Worm (Caenorhabditis elegans): ENCODE measurements around the gene mtp-18.

Gene mtp-18

DNA sequence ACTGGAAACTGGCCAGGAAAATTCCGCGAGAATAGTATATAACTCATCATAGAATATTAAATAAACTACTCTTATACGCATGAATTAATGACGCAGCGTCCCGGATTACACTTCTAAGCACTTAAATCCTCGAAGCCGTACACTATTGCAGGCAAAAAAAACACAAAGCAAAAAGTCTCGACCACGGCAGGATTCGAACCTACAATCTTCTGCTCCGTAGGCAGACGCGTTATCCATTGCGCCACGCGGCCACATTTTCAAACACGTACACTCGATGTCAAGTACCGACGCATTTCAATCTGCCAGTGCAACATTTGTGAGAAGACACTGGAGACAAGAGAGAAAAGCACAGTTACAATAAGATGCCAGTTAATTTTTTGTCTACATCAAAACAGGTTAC is 13.7 kb upstream of the mtp-18 start (continued):
- TF ChIP-seq pqm-1 (tag; optimal IDR thresholded peaks at IDR 0.05): no peak
- no peak for TF ChIP-seq fkh-10 (GFP tag; optimal IDR thresholded peaks at IDR 0.05)
- peak; percentile 13 for TF ChIP-seq F13H6.1 (tag; optimal IDR thresholded peaks at IDR 0.05)
- peak; percentile 35 for TF ChIP-seq hlh-15 (tag; optimal IDR thresholded peaks at IDR 0.05)
- TF ChIP-seq K09A11.1 (tag; optimal IDR thresholded peaks at IDR 0.05; ENCODE audit: insufficient read depth): no peak
- TF ChIP-seq hlh-8 (tag; optimal IDR thresholded peaks at IDR 0.05): no peak
- TF ChIP-seq C38D4.7 (GFP tag; optimal IDR thresholded peaks at IDR 0.05): peak; percentile 50
- peak; percentile 63 for TF ChIP-seq dve-1 (tag; optimal IDR thresholded peaks at IDR 0.05)
- TF ChIP-seq pha-4 (tag; optimal IDR thresholded peaks at IDR 0.05): no peak
- TF ChIP-seq ceh-34 (tag; optimal IDR thresholded peaks at IDR 0.05): peak; percentile 32
- TF ChIP-seq unc-86 (tag; optimal IDR thresholded peaks at IDR 0.05): no peak
- TF ChIP-seq ref-2 (tag; optimal IDR thresholded peaks at IDR 0.05): peak; percentile 42
- no peak for TF ChIP-seq npax-4 (tag; optimal IDR thresholded peaks at IDR 0.05)
- peak; percentile 12 for TF ChIP-seq pat-9 (tag; optimal IDR thresholded peaks at IDR 0.05)
- TF ChIP-seq lin-11 (tag; optimal IDR thresholded peaks at IDR 0.05): peak; percentile 35
- no peak for TF ChIP-seq pag-3 (tag; optimal IDR thresholded peaks at IDR 0.05; ENCODE audit: borderline replicate concordance)

DNA sequence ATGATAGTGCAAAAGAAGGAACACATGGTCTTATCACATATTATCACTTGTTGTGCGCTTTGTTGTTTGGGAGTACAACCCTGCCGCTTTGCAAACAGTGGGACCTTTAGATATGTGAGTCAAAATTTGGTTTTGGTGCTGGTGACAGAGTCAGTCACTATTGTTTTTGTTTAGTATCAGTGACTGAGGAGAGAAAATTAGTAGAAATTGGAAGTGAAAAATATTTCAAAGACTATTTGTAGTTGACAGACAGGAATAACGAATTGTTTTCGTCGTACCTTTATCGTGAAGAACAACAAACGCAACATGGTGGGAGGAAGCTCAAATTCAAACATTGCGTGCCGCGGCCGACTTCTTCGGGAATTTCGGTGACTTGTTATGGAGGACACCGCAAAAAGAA is 10.3 kb upstream of the mtp-18 start, which contains the start of gene lrch-1:
TSS of gene lrch-1 (minus strand) at position 101 of the 400 bp plus-strand sequence.
- TF ChIP-seq elt-2 (tag; optimal IDR thresholded peaks at IDR 0.05) (peak; percentile 29), fax-1 (tag; optimal IDR thresholded peaks at IDR 0.05) (no peak)

DNA sequence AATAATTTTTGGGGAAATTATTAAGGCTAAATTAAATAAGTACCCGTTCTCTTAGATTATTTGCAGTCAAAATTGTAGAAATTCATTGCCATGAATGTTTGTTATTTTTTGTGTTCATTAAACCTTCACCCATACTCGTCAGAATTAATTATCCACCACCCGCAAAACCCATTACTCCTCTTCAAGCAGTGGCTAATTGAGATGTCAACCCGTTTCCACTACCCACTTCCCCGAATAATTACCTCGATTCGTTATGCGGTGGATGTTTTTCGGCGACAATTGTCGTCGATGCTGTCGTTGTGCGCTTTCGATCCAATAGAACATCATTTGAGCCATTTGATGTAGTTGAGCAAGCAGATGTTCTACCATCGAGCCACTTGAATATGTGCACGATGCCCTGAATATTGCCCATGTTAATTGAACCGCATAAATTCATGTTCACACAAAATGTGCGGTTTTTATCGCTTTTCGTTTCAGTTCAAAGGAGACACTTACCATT is 5.2 kb upstream of the mtp-18 start:
- no peak for TF ChIP-seq pqm-1 (tag; optimal IDR thresholded peaks at IDR 0.05)
- TF ChIP-seq ceh-48 (tag; optimal IDR thresholded peaks at IDR 0.05): no peak
- TF ChIP-seq unc-42 (tag; optimal IDR thresholded peaks at IDR 0.05): peak; percentile 77
- TF ChIP-seq ceh-31 (tag; optimal IDR thresholded peaks at IDR 0.05): peak; percentile 33

DNA sequence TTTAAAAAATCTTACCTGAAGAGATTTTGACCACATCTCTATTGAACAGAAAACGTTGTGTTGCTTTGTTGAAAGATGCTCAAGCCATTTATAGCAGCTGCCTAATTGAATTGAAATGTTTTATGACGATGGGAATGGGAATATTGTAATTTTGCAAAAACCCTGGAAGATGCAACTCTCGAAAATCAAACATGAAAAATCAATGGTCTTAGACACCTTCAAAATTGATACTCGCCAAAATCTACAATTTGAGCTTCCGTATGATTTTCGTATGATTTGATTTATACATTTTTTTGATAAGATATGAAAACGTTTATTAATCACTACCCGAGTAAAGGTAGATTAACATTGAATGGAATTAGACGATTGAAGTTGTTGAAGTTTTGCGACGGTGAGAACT is 2.3 kb upstream of the mtp-18 start, which contains the start of gene C14F11.7:
TSS of gene C14F11.7 (minus strand) at position 101 of the 400 bp plus-strand sequence.
- TF ChIP-seq ama-1 (optimal IDR thresholded peaks at IDR 0.05) (no peak), fax-1 (tag; optimal IDR thresholded peaks at IDR 0.05) (no peak), ceh-18 (tag; optimal IDR thresholded peaks at IDR 0.05) (no peak), dmd-4 (tag; optimal IDR thresholded peaks at IDR 0.05; ENCODE audit: borderline replicate concordance) (no peak), ceh-30 (tag; optimal IDR thresholded peaks at IDR 0.05) (no peak), fkh-6 (tag; optimal IDR thresholded peaks at IDR 0.05) (no peak), C38D4.7 (GFP tag; optimal IDR thresholded peaks at IDR 0.05) (no peak), ttx-3 (tag; optimal IDR thresholded peaks at IDR 0.05) (no peak), ceh-31 (tag; optimal IDR thresholded peaks at IDR 0.05) (no peak), ceh-2 (tag; optimal IDR thresholded peaks at IDR 0.05) (no peak), npax-4 (tag; optimal IDR thresholded peaks at IDR 0.05) (no peak), hlh-13 (GFP tag; optimal IDR thresholded peaks at IDR 0.05) (no peak), dve-1 (tag; optimal IDR thresholded peaks at IDR 0.05) (no peak), ztf-16 (tag; optimal IDR thresholded peaks at IDR 0.05) (no peak), F13H6.1 (tag; optimal IDR thresholded peaks at IDR 0.05) (no peak), T23F11.4 (GFP tag; optimal IDR thresholded peaks at IDR 0.05) (no peak), gmeb-2 (tag; optimal IDR thresholded peaks at IDR 0.05) (no peak)

DNA sequence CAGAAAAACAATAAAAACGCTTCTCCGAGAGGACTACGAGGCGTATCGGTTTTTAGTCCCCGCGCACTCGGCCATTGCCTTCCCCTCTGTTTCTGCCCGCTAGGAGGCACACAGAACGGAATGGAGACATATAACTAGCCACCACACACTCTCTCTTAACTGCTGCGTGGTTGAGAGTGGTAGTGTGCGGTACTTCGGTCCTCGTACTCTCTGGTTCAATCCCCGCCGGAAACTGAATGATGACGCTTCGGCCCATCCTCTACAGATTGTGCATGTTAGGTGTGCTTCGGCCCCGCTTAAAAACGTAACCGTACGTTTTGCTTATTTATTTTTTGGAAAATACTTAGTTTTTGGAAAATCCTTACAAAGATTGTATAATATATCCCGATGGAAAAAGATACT is 1.5 kb upstream of the mtp-18 start, which contains the start of gene T13C5.6:
TSS of gene T13C5.6 (minus strand) at position 1 of the 402 bp plus-strand sequence.
- TF ChIP-seq ceh-18 (tag; optimal IDR thresholded peaks at IDR 0.05): peak; percentile 97
- TF ChIP-seq lin-11 (tag; optimal IDR thresholded peaks at IDR 0.05): peak; percentile 92
- TF ChIP-seq ref-2 (tag; optimal IDR thresholded peaks at IDR 0.05): peak; percentile 98
- TF ChIP-seq ama-1 (optimal IDR thresholded peaks at IDR 0.05): no peak
- TF ChIP-seq ceh-19 (GFP tag; optimal IDR thresholded peaks at IDR 0.05): peak; percentile 97
- peak; percentile 98 for TF ChIP-seq ztf-16 (tag; optimal IDR thresholded peaks at IDR 0.05)
- TF ChIP-seq unc-3 (GFP tag; conservative IDR thresholded peaks at IDR 0.05): peak; percentile 98
- TF ChIP-seq unc-3 (tag; optimal IDR thresholded peaks at IDR 0.05): peak; percentile 95
- TF ChIP-seq elt-2 (tag; optimal IDR thresholded peaks at IDR 0.05): peak; percentile 98
- peak; percentile 95 for TF ChIP-seq C08G9.2 (tag; optimal IDR thresholded peaks at IDR 0.05)
- TF ChIP-seq ceh-45 (GFP tag; IDR thresholded peaks at IDR 0.05): peak; percentile 92
- TF ChIP-seq sdc-2 (tag; optimal IDR thresholded peaks at IDR 0.05): peak; percentile 94
- peak; percentile 98 for TF ChIP-seq pat-9 (tag; optimal IDR thresholded peaks at IDR 0.05)
- TF ChIP-seq pha-4 (tag; optimal IDR thresholded peaks at IDR 0.05): no peak
- peak; percentile 98 for TF ChIP-seq ceh-34 (tag; optimal IDR thresholded peaks at IDR 0.05)
- TF ChIP-seq ttx-3 (tag; optimal IDR thresholded peaks at IDR 0.05): peak; percentile 95
- TF ChIP-seq hlh-13 (GFP tag; optimal IDR thresholded peaks at IDR 0.05): peak; percentile 96
- peak; percentile 97 for TF ChIP-seq fax-1 (tag; optimal IDR thresholded peaks at IDR 0.05)
- TF ChIP-seq ceh-31 (tag; optimal IDR thresholded peaks at IDR 0.05): peak; percentile 97
- peak; percentile 95 for TF ChIP-seq madf-2 (tag; optimal IDR thresholded peaks at IDR 0.05)
- TF ChIP-seq hlh-15 (tag; optimal IDR thresholded peaks at IDR 0.05): peak; percentile 99
- TF ChIP-seq unc-86 (tag; optimal IDR thresholded peaks at IDR 0.05): peak; percentile 97
- TF ChIP-seq fkh-10 (GFP tag; optimal IDR thresholded peaks at IDR 0.05): peak; percentile 82
- TF ChIP-seq mec-3 (tag; optimal IDR thresholded peaks at IDR 0.05; ENCODE audit: borderline replicate concordance): peak; percentile 97
- TF ChIP-seq unc-42 (tag; optimal IDR thresholded peaks at IDR 0.05): peak; percentile 97
- peak; percentile 98 for TF ChIP-seq hlh-6 (tag; optimal IDR thresholded peaks at IDR 0.05)
- TF ChIP-seq elt-4 (tag; optimal IDR thresholded peaks at IDR 0.05): peak; percentile 95

Data from whole organism, late embryonic.